Fruit fly (Drosophila melanogaster) whole organism, embryonic: ENCODE measurements around the gene Gad1.
A peak's percentile ranks its signal among the peaks of the same experiment; 100 is the strongest.

Source experiments
- CG14965 ChIP-seq: fragments of 200-800 bp; sonication (Bioruptor generic); optimal IDR thresholded peaks from 2 replicates; lab custom pipeline; 2016; ENCODE audit warnings: missing biosample characterization, missing genetic modification characterization, borderline replicate concordance
- CG17361 ChIP-seq: fragments of 200-800 bp; sonication (Bioruptor generic); IDR thresholded peaks from 3 replicates; pipeline ENCODE4 v1.3.6; 2022; ENCODE audit warnings: missing biosample characterization, missing genetic modification characterization
- CG3163 ChIP-seq: fragments of 200-800 bp; sonication (Bioruptor generic); optimal IDR thresholded peaks from 3 replicates; lab custom pipeline; 2016; ENCODE audit warnings: missing biosample characterization, missing genetic modification characterization
- CG9215 ChIP-seq: fragments of 200-800 bp; sonication (Bioruptor generic); IDR thresholded peaks from 2 replicates; pipeline ENCODE4 v1.3.6; 2022; ENCODE audit warnings: missing biosample characterization, missing genetic modification characterization
- Hsf ChIP-seq: fragments of 200-800 bp; sonication (Bioruptor generic); optimal IDR thresholded peaks from 3 replicates; lab custom pipeline; 2016; ENCODE audit warnings: missing biosample characterization, missing genetic modification characterization
- NC2α ChIP-seq: fragments of 200-800 bp; sonication (Bioruptor generic); optimal IDR thresholded peaks from 2 replicates; lab custom pipeline; 2016; ENCODE audit warnings: missing biosample characterization, missing genetic modification characterization
- Spps ChIP-seq: fragments of 200-800 bp; sonication (Bioruptor generic); optimal IDR thresholded peaks from 2 replicates; lab custom pipeline; 2018; ENCODE audit warnings: missing biosample characterization, mild to moderate bottlenecking, missing genetic modification characterization
- Sry-β ChIP-seq: fragments of 200-800 bp; sonication (Bioruptor generic); optimal IDR thresholded peaks from 2 replicates; lab custom pipeline; 2018; ENCODE audit warnings: missing biosample characterization, mild to moderate bottlenecking, missing genetic modification characterization, moderate library complexity
- abd-A ChIP-seq: fragments of 200-800 bp; sonication (Bioruptor generic); optimal IDR thresholded peaks from 3 replicates; lab custom pipeline; 2019; ENCODE audit warnings: missing biosample characterization, mild to moderate bottlenecking, missing genetic modification characterization, moderate library complexity
- dati ChIP-seq: fragments of 200-800 bp; sonication (Bioruptor generic); IDR thresholded peaks from 2 replicates; pipeline ENCODE4 v1.3.6; 2022; ENCODE audit warnings: missing biosample characterization, missing genetic modification characterization
- eyg ChIP-seq: fragments of 200-800 bp; sonication (Bioruptor generic); optimal IDR thresholded peaks from 3 replicates; lab custom pipeline; 2016; ENCODE audit warnings: missing biosample characterization, missing genetic modification characterization
- jumu ChIP-seq: fragments of 200-800 bp; sonication (Bioruptor generic); optimal IDR thresholded peaks from 3 replicates; lab custom pipeline; 2016; ENCODE audit warnings: missing biosample characterization, missing genetic modification characterization
- org-1 ChIP-seq: fragments of 200-800 bp; sonication (Bioruptor generic); optimal IDR thresholded peaks from 2 replicates; lab custom pipeline; 2017; ENCODE audit warnings: missing biosample characterization, missing genetic modification characterization
- seq ChIP-seq: fragments of 200-800 bp; sonication (Bioruptor generic); IDR thresholded peaks from 2 replicates; pipeline ENCODE4 v1.3.6; 2022; ENCODE audit warnings: missing biosample characterization, missing genetic modification characterization

DNA sequence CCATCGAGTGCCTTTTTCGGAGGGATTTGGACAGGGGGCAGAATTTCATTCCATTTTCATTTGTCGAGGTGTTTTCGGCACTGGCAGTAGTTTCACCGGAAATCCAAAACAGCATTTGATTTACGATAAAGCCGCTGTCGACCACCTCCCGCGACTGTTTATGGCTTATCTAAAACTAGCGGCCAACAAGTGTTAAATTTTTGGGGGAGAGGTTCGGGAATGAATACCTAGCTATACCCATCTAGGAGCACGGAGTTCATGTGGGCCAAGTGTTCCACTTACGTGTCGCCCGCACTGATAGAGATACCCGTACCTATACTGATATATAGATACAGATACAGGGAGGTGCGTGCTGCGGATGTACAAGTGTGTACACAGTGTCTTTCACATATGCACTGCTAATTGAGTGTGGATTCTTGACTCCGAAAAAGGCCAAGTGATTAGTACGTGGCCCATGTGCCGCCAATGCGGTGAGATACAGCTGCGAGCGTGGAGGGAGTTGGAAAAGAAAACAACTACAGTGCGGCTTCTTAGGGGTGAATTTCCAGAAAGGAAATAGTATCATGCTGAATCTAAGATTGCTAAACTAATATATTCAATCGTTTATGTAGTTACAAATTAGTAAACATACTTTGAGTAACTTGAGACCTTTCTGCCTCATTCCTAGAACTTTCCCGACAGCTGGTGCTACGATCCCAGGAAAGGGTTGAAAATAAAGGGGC, 31.3 kb upstream of the Gad1 start:
- TF ChIP-seq org-1 (GFP tag; lab: Kevin White, UChicago) (no peak), Spps (tag; lab: Kevin White, UChicago) (no peak), CG14965 (no peak), abd-A (tag; lab: Kevin White, UChicago) (no peak), CG9215 (GFP tag; lab: Robert Waterston, UW) (no peak), dati (no peak), CG17361 (GFP tag; lab: Robert Waterston, UW) (no peak), CG3163 (GFP tag; lab: Kevin White, UChicago) (no peak), jumu (GFP tag; lab: Kevin White, UChicago) (no peak), eyg (GFP tag; lab: Kevin White, UChicago) (no peak), NC2α (no peak), seq (GFP tag; lab: Robert Waterston, UW) (no peak), Hsf (GFP tag; lab: Kevin White, UChicago) (no peak), Sry-β (GFP tag; lab: Kevin White, UChicago) (peak; percentile 3)
